Worm (Caenorhabditis elegans): ENCODE measurements around the gene ZK666.15.

DNA sequence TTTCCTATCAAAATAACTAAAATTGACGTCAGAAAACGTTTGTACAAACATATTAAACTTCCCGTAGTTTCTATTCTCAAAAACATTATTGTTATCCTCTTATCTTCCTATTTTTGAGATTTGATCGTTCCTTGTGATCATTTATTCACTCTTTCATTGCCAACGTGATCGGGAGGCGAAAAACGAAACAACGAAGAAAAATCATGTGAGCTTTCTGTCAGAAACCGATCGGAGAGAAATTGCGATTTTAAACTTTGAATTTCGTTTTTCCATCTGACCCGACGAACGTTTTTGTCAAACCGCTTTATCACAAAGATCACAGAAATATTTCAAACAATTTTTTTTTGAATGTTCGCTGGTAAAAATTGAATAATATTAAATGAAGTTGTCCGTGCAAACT, 40.5 kb upstream of the ZK666.15 start:
- TF ChIP-seq ztf-23 (GFP tag; IDR thresholded peaks at IDR 0.05) (no peak), cog-1 (tag; optimal IDR thresholded peaks at IDR 0.05) (no peak), ref-1 (GFP tag; conservative IDR thresholded peaks at IDR 0.05) (no peak)

All from whole organism, midembryonic.